Worm (Caenorhabditis elegans) whole organism, late embryonic: ENCODE results near the gene C30G12.1.

Source experiments
- C08G9.2 ChIP-seq: sonication (generic microtip); optimal IDR thresholded peaks from 2 replicates; lab custom pipeline; 2016; ENCODE audit warnings: mild to moderate bottlenecking, missing genetic modification characterization, moderate library complexity, missing compliant biosample characterization
- F13H6.1 ChIP-seq: sonication (generic microtip); optimal IDR thresholded peaks from 2 replicates; lab custom pipeline; 2016; ENCODE audit warnings: missing genetic modification characterization, missing compliant biosample characterization
- Y22D7AL.16 ChIP-seq: sonication (generic microtip); optimal IDR thresholded peaks from 2 replicates; lab custom pipeline; 2016; ENCODE audit warnings: missing genetic modification characterization, missing compliant biosample characterization
- ama-1 ChIP-seq: fragments of 150-350 bp; optimal IDR thresholded peaks from 2 replicates; lab custom pipeline; 2014
- ceh-14 ChIP-seq: sonication (generic microtip); optimal IDR thresholded peaks from 2 replicates; lab custom pipeline; 2016; ENCODE audit warnings: missing genotype, missing genetic modification characterization, missing compliant biosample characterization
- ceh-18 ChIP-seq: sonication (generic microtip); optimal IDR thresholded peaks from 2 replicates; lab custom pipeline; 2016; ENCODE audit warnings: missing genetic modification characterization, missing compliant biosample characterization
- ceh-19 ChIP-seq: fragments of 200-800 bp; sonication (Bioruptor generic); optimal IDR thresholded peaks from 2 replicates; lab custom pipeline; 2018; ENCODE audit warnings: mild to moderate bottlenecking, missing genetic modification characterization, missing compliant biosample characterization
- ceh-2 ChIP-seq: sonication (generic microtip); optimal IDR thresholded peaks from 2 replicates; lab custom pipeline; 2016; ENCODE audit warnings: missing genotype, missing genetic modification characterization, missing compliant biosample characterization
- ceh-22 ChIP-seq: sonication (generic microtip); optimal IDR thresholded peaks from 2 replicates; lab custom pipeline; 2017; ENCODE audit warnings: missing biosample characterization, missing genetic modification characterization
- ceh-30 ChIP-seq: fragments of 150-350 bp; optimal IDR thresholded peaks from 2 replicates; lab custom pipeline; 2014; ENCODE audit warnings: missing biosample characterization, missing genetic modification characterization
- ceh-31 ChIP-seq: sonication (generic microtip); optimal IDR thresholded peaks from 2 replicates; lab custom pipeline; 2016; ENCODE audit warnings: missing genetic modification characterization, missing compliant biosample characterization
- ceh-34 ChIP-seq: sonication (generic microtip); optimal IDR thresholded peaks from 2 replicates; lab custom pipeline; 2016; ENCODE audit warnings: mild to moderate bottlenecking, missing genetic modification characterization, missing compliant biosample characterization
- ceh-45 ChIP-seq: fragments of 200-800 bp; sonication (Bioruptor generic); IDR thresholded peaks from 2 replicates; pipeline ENCODE4 v1.3.6; 2022; ENCODE audit warnings: missing genetic modification reagents, missing genetic modification characterization, missing compliant biosample characterization
- ceh-48 ChIP-seq: sonication (generic microtip); optimal IDR thresholded peaks from 2 replicates; lab custom pipeline; 2016; ENCODE audit warnings: missing genetic modification characterization, inconsistent platforms, missing compliant biosample characterization
- che-1 ChIP-seq: sonication (generic microtip); optimal IDR thresholded peaks from 2 replicates; lab custom pipeline; 2016; ENCODE audit warnings: mild to moderate bottlenecking, missing genetic modification characterization, missing compliant biosample characterization
- dve-1 ChIP-seq: sonication (generic microtip); optimal IDR thresholded peaks from 2 replicates; lab custom pipeline; 2017; ENCODE audit warnings: antibody characterized with exemption, mild to moderate bottlenecking, missing genetic modification characterization, missing compliant biosample characterization
- elt-2 ChIP-seq: sonication (generic microtip); optimal IDR thresholded peaks from 2 replicates; lab custom pipeline; 2016; ENCODE audit warnings: missing genetic modification reagents, missing genetic modification characterization, missing compliant biosample characterization
- ets-4 ChIP-seq: sonication (generic microtip); optimal IDR thresholded peaks from 2 replicates; lab custom pipeline; 2016; ENCODE audit warnings: missing genetic modification characterization, missing compliant biosample characterization
- fkh-10 ChIP-seq: fragments of 150-350 bp; optimal IDR thresholded peaks from 2 replicates; lab custom pipeline; 2014; ENCODE audit warnings: missing biosample characterization, missing genetic modification reagents, missing genetic modification characterization
- fkh-6 ChIP-seq: sonication (generic microtip); optimal IDR thresholded peaks from 2 replicates; lab custom pipeline; 2016; ENCODE audit warnings: missing genetic modification characterization, missing compliant biosample characterization
- hlh-8 ChIP-seq: sonication (generic microtip); optimal IDR thresholded peaks from 2 replicates; lab custom pipeline; 2016; ENCODE audit warnings: missing genotype, missing genetic modification characterization, missing compliant biosample characterization
- madf-2 ChIP-seq: sonication (generic microtip); optimal IDR thresholded peaks from 2 replicates; lab custom pipeline; 2017; ENCODE audit warnings: missing genetic modification characterization, missing compliant biosample characterization
- nfya-1 ChIP-seq: sonication (generic microtip); optimal IDR thresholded peaks from 2 replicates; lab custom pipeline; 2017; ENCODE audit warnings: missing genetic modification characterization, mild to moderate bottlenecking, missing compliant biosample characterization, antibody characterized with exemption, moderate library complexity
- npax-4 ChIP-seq: sonication (generic microtip); optimal IDR thresholded peaks from 2 replicates; lab custom pipeline; 2016; ENCODE audit warnings: missing genetic modification characterization, missing compliant biosample characterization
- pat-9 ChIP-seq: fragments of 200-800 bp; sonication (Bioruptor generic); optimal IDR thresholded peaks from 2 replicates; lab custom pipeline; 2018; ENCODE audit warnings: mild to moderate bottlenecking, missing genetic modification characterization, moderate library complexity, missing compliant biosample characterization
- pax-1 ChIP-seq: fragments of 150-350 bp; optimal IDR thresholded peaks from 2 replicates; lab custom pipeline; 2014; ENCODE audit warnings: missing biosample characterization, missing genetic modification characterization
- pha-2 ChIP-seq: sonication (generic microtip); optimal IDR thresholded peaks from 2 replicates; lab custom pipeline; 2017; ENCODE audit warnings: mild to moderate bottlenecking, missing genetic modification characterization, missing compliant biosample characterization
- pha-4 ChIP-seq: fragments of 150-350 bp; optimal IDR thresholded peaks from 2 replicates; lab custom pipeline; 2018; ENCODE audit warnings: missing biosample characterization, missing genetic modification reagents, missing genetic modification characterization
- pqm-1 ChIP-seq: sonication (generic microtip); optimal IDR thresholded peaks from 2 replicates; lab custom pipeline; 2016; ENCODE audit warnings: missing genetic modification characterization, missing compliant biosample characterization
- pros-1 ChIP-seq: fragments of 150-350 bp; optimal IDR thresholded peaks from 2 replicates; lab custom pipeline; 2014; ENCODE audit warnings: missing biosample characterization, missing genetic modification reagents, missing genetic modification characterization
- ref-2 ChIP-seq: sonication (generic microtip); optimal IDR thresholded peaks from 2 replicates; lab custom pipeline; 2016; ENCODE audit warnings: missing genetic modification characterization, missing compliant biosample characterization
- rnt-1 ChIP-seq: sonication (generic microtip); optimal IDR thresholded peaks from 2 replicates; lab custom pipeline; 2016; ENCODE audit warnings: missing genetic modification characterization, missing compliant biosample characterization
- sdc-2 ChIP-seq: sonication (generic microtip); optimal IDR thresholded peaks from 2 replicates; lab custom pipeline; 2016; ENCODE audit warnings: missing genotype, missing genetic modification characterization, missing compliant biosample characterization
- sox-2 ChIP-seq: fragments of 200-800 bp; sonication (Bioruptor generic); IDR thresholded peaks from 2 replicates; pipeline ENCODE4 v1.3.6; 2022; ENCODE audit warnings: missing genetic modification reagents, missing genetic modification characterization, missing compliant biosample characterization
- syd-9 ChIP-seq: sonication (generic microtip); optimal IDR thresholded peaks from 2 replicates; lab custom pipeline; 2016; ENCODE audit warnings: mild to moderate bottlenecking, missing genetic modification characterization, moderate library complexity, missing compliant biosample characterization
- tbx-7 ChIP-seq: sonication (generic microtip); optimal IDR thresholded peaks from 2 replicates; lab custom pipeline; 2016; ENCODE audit warnings: missing genotype, missing genetic modification characterization, missing compliant biosample characterization

The C30G12.1 gene

ce11 chrII:7341572-7342303, 42.6 kb downstream of the C30G12.1 start:
- TF ChIP-seq tbx-7 (no peak), che-1 (tag; lab: Kevin White, UChicago) (no peak), pat-9 (tag; lab: Kevin White, UChicago) (no peak), ceh-48 (tag; lab: Kevin White, UChicago) (no peak), pros-1 (tag; lab: Kevin White, UChicago) (no peak), sdc-2 (tag; lab: Kevin White, UChicago) (no peak), elt-2 (tag; lab: Kevin White, UChicago) (no peak), fkh-6 (no peak), ceh-31 (tag; lab: Kevin White, UChicago) (no peak), ets-4 (tag; lab: Kevin White, UChicago) (no peak), pha-4 (tag; lab: Kevin White, UChicago) (no peak), Y22D7AL.16 (no peak), ceh-22 (tag; lab: Kevin White, UChicago) (no peak), syd-9 (tag; lab: Kevin White, UChicago) (no peak), ceh-18 (tag; lab: Kevin White, UChicago) (no peak), ceh-34 (tag; lab: Kevin White, UChicago) (no peak), madf-2 (tag; lab: Kevin White, UChicago) (no peak), ceh-19 (GFP tag; lab: Kevin White, UChicago) (no peak), ceh-30 (no peak)

ce11 chrII:7342884-7343283, 43.7 kb downstream of the C30G12.1 start:
- no peak for TF ChIP-seq ceh-2
- no peak for TF ChIP-seq rnt-1 (tag; lab: Kevin White, UChicago)
- no peak for TF ChIP-seq ceh-19 (GFP tag; lab: Kevin White, UChicago)
- no peak for TF ChIP-seq ceh-30

- TF ChIP-seq ets-4 (tag; lab: Kevin White, UChicago) (peak; percentile 23), fkh-6 (no peak), ceh-2 (peak; percentile 33), fkh-10 (GFP tag; lab: Kevin White, UChicago) (no peak), ceh-34 (tag; lab: Kevin White, UChicago) (peak; percentile 26), nfya-1 (tag; lab: Kevin White, UChicago) (no peak), ama-1 (lab: Kevin White, UChicago) (no peak), pha-2 (peak; percentile 12)
These were observed 44.5 kb downstream of the C30G12.1 start for ce11 chrII:7343668-7344067.

ce11 chrII:7345858-7346257, 46.7 kb downstream of the C30G12.1 start:
- TF ChIP-seq pha-2 (no peak), dve-1 (tag; lab: Kevin White, UChicago) (no peak), C08G9.2 (tag; lab: Kevin White, UChicago) (no peak), ceh-19 (GFP tag; lab: Kevin White, UChicago) (no peak), elt-2 (tag; lab: Kevin White, UChicago) (no peak), ceh-45 (GFP tag; lab: Robert Waterston, UW) (no peak), pqm-1 (tag; lab: Kevin White, UChicago) (no peak), che-1 (tag; lab: Kevin White, UChicago) (no peak), npax-4 (tag; lab: Kevin White, UChicago) (no peak), ceh-30 (no peak), fkh-10 (GFP tag; lab: Kevin White, UChicago) (no peak), ceh-14 (no peak), ref-2 (tag; lab: Kevin White, UChicago) (no peak), hlh-8 (tag; lab: Kevin White, UChicago) (no peak), ceh-22 (tag; lab: Kevin White, UChicago) (no peak), F13H6.1 (tag; lab: Kevin White, UChicago) (no peak), pax-1 (no peak), sox-2 (GFP tag; lab: Robert Waterston, UW) (no peak), sdc-2 (tag; lab: Kevin White, UChicago) (no peak)
